Fruit fly (Drosophila melanogaster) whole organism, embryonic: ENCODE measurements around the gene Gcna.

Source experiments
- ATbp ChIP-seq: fragments of 200-800 bp; sonication (Bioruptor generic); optimal IDR thresholded peaks from 2 replicates; lab custom pipeline; 2017; ENCODE audit warnings: missing biosample characterization, mild to moderate bottlenecking, missing genetic modification characterization, missing genetic modification reagents
- Adf1 ChIP-seq: fragments of 200-800 bp; sonication (Bioruptor generic); IDR thresholded peaks from 2 replicates; pipeline ENCODE4 v1.3.6; 2022; ENCODE audit warnings: missing biosample characterization, missing genetic modification characterization
- Aef1 ChIP-seq: fragments of 200-800 bp; sonication (Bioruptor generic); IDR thresholded peaks from 3 replicates; pipeline ENCODE4 v1.3.6; 2022; ENCODE audit warnings: missing biosample characterization, missing genetic modification characterization
- CG10267 ChIP-seq: fragments of 200-800 bp; sonication (Bioruptor generic); optimal IDR thresholded peaks from 2 replicates; lab custom pipeline; 2018; ENCODE audit warnings: missing biosample characterization, mild to moderate bottlenecking, missing genetic modification characterization, moderate library complexity
- CG10274 ChIP-seq: fragments of 200-800 bp; sonication (Bioruptor generic); optimal IDR thresholded peaks from 3 replicates; lab custom pipeline; 2017; ENCODE audit warnings: missing biosample characterization, mild to moderate bottlenecking, missing genetic modification characterization
- CG11398 ChIP-seq: fragments of 200-800 bp; sonication (Bioruptor generic); optimal IDR thresholded peaks from 2 replicates; lab custom pipeline; 2016; ENCODE audit warnings: missing biosample characterization, missing genetic modification characterization
- CG11696 ChIP-seq: fragments of 200-800 bp; sonication (Bioruptor generic); IDR thresholded peaks from 2 replicates; pipeline ENCODE4 v1.3.6; 2022; ENCODE audit warnings: missing biosample characterization, missing genetic modification characterization
- CG12071 ChIP-seq: fragments of 200-800 bp; sonication (Bioruptor generic); optimal IDR thresholded peaks from 3 replicates; lab custom pipeline; 2018; ENCODE audit warnings: missing biosample characterization, mild to moderate bottlenecking, missing genetic modification characterization
- CG17359 ChIP-seq: fragments of 200-800 bp; sonication (Bioruptor generic); optimal IDR thresholded peaks from 3 replicates; lab custom pipeline; 2018; ENCODE audit warnings: missing biosample characterization, mild to moderate bottlenecking, missing genetic modification characterization, moderate library complexity
- CG2202 ChIP-seq: fragments of 200-800 bp; sonication (Bioruptor generic); optimal IDR thresholded peaks from 2 replicates; lab custom pipeline; 2018; ENCODE audit warnings: missing biosample characterization, mild to moderate bottlenecking, missing genetic modification characterization
- CG32532 ChIP-seq: fragments of 200-800 bp; sonication (Bioruptor generic); IDR thresholded peaks from 2 replicates; pipeline ENCODE4 v1.3.6; 2022; ENCODE audit warnings: missing biosample characterization, missing genetic modification characterization
- CG32772 ChIP-seq: fragments of 200-800 bp; sonication (Bioruptor generic); IDR thresholded peaks from 2 replicates; pipeline ENCODE4 v1.3.6; 2022; ENCODE audit warnings: missing biosample characterization, missing genetic modification characterization
- CG34376 ChIP-seq: fragments of 200-800 bp; sonication (Bioruptor generic); optimal IDR thresholded peaks from 2 replicates; lab custom pipeline; 2018; ENCODE audit warnings: missing biosample characterization, mild to moderate bottlenecking, missing genetic modification characterization
- CG3847 ChIP-seq: fragments of 200-800 bp; sonication (Bioruptor generic); IDR thresholded peaks from 2 replicates; pipeline ENCODE4 v1.3.6; 2022; ENCODE audit warnings: missing biosample characterization, missing genetic modification characterization
- CG4360 ChIP-seq: fragments of 200-800 bp; sonication (Bioruptor generic); IDR thresholded peaks from 2 replicates; pipeline ENCODE4 v1.3.6; 2022; ENCODE audit warnings: missing biosample characterization, missing genetic modification characterization
- CG4730 ChIP-seq: fragments of 200-800 bp; sonication (Bioruptor generic); IDR thresholded peaks from 2 replicates; pipeline ENCODE4 v1.3.6; 2022; ENCODE audit warnings: missing biosample characterization, missing genetic modification characterization
- CG7745 ChIP-seq: fragments of 200-800 bp; sonication (Bioruptor generic); optimal IDR thresholded peaks from 2 replicates; lab custom pipeline; 2018; ENCODE audit warnings: missing biosample characterization, mild to moderate bottlenecking, missing genetic modification characterization, moderate library complexity
- CG7786 ChIP-seq: fragments of 200-800 bp; sonication (Bioruptor generic); optimal IDR thresholded peaks from 2 replicates; lab custom pipeline; 2016; ENCODE audit warnings: missing biosample characterization, missing genetic modification characterization
- CG8359 ChIP-seq: fragments of 200-800 bp; sonication (Bioruptor generic); optimal IDR thresholded peaks from 2 replicates; lab custom pipeline; 2017; ENCODE audit warnings: missing biosample characterization, mild to moderate bottlenecking, missing genetic modification characterization, borderline replicate concordance
- CG8478 ChIP-seq: fragments of >200 bp; optimal IDR thresholded peaks from 2 replicates; lab custom pipeline; 2018
- CG9817 ChIP-seq: fragments of 200-800 bp; sonication (Bioruptor generic); optimal IDR thresholded peaks from 2 replicates; lab custom pipeline; 2018; ENCODE audit warnings: missing biosample characterization, mild to moderate bottlenecking, missing genetic modification characterization, moderate library complexity
- ERR ChIP-seq: fragments of 200-800 bp; sonication (Bioruptor generic); optimal IDR thresholded peaks from 2 replicates; lab custom pipeline; 2016; ENCODE audit warnings: missing biosample characterization, missing genetic modification characterization
- Ets65A ChIP-seq: fragments of 200-800 bp; sonication (Bioruptor generic); peaks from one replicate; lab custom pipeline; 2016; ENCODE audit warnings: missing biosample characterization, missing genetic modification characterization
- Hr39 ChIP-seq: fragments of >200 bp; optimal IDR thresholded peaks from 2 replicates; lab custom pipeline; 2017
- MESR4 ChIP-seq: fragments of 200-800 bp; sonication (Bioruptor generic); optimal IDR thresholded peaks from 2 replicates; lab custom pipeline; 2018; ENCODE audit warnings: missing biosample characterization, mild to moderate bottlenecking, missing genetic modification characterization, moderate library complexity
- Meics ChIP-seq: fragments of 200-800 bp; sonication (Bioruptor generic); optimal IDR thresholded peaks from 2 replicates; lab custom pipeline; 2017; ENCODE audit warnings: missing biosample characterization, mild to moderate bottlenecking, missing genetic modification characterization
- Rx ChIP-seq: fragments of 200-800 bp; sonication (Bioruptor generic); IDR thresholded peaks from 2 replicates; pipeline ENCODE4 v1.3.6; 2022; ENCODE audit warnings: missing biosample characterization, missing genetic modification characterization
- Sox100B ChIP-seq: fragments of 200-800 bp; sonication (Bioruptor generic); optimal IDR thresholded peaks from 3 replicates; lab custom pipeline; 2018; ENCODE audit warnings: missing biosample characterization, mild to moderate bottlenecking, missing genetic modification characterization
- Spps ChIP-seq: fragments of 200-800 bp; sonication (Bioruptor generic); optimal IDR thresholded peaks from 2 replicates; lab custom pipeline; 2018; ENCODE audit warnings: missing biosample characterization, mild to moderate bottlenecking, missing genetic modification characterization
- Sry-β ChIP-seq: fragments of 200-800 bp; sonication (Bioruptor generic); optimal IDR thresholded peaks from 2 replicates; lab custom pipeline; 2018; ENCODE audit warnings: missing biosample characterization, mild to moderate bottlenecking, missing genetic modification characterization, moderate library complexity
- Trl ChIP-seq, 3 experiments: fragments of >200 bp in 2 of 3; fragments of 200-800 bp in 1 of 3; sonication (Bioruptor generic) in 1 of 3; optimal IDR thresholded peaks; 2 replicates in 1 of 3; 3 replicates in 2 of 3; lab custom pipeline; 2016 to 2017; ENCODE audit warnings: missing biosample characterization in 1 of 3, missing genetic modification characterization in 1 of 3
- al ChIP-seq: fragments of 200-800 bp; sonication (Bioruptor generic); IDR thresholded peaks from 2 replicates; pipeline ENCODE4 v1.3.6; 2022; ENCODE audit warnings: missing biosample characterization, missing genetic modification characterization
- ap ChIP-seq: fragments of 200-800 bp; sonication (Bioruptor generic); IDR thresholded peaks from 2 replicates; pipeline ENCODE4 v1.3.6; 2022; ENCODE audit warnings: missing biosample characterization, missing genetic modification characterization
- ash1 ChIP-seq: fragments of 200-800 bp; sonication (Bioruptor generic); optimal IDR thresholded peaks from 2 replicates; lab custom pipeline; 2018; ENCODE audit warnings: missing biosample characterization, mild to moderate bottlenecking, missing genetic modification characterization
- cad ChIP-seq: fragments of >200 bp; optimal IDR thresholded peaks from 2 replicates; lab custom pipeline; 2017; ENCODE audit warnings: missing biosample characterization, missing genetic modification characterization
- dan ChIP-seq: fragments of 200-800 bp; sonication (Bioruptor generic); IDR thresholded peaks from 2 replicates; pipeline ENCODE4 v1.3.6; 2022; ENCODE audit warnings: missing biosample characterization, missing genetic modification characterization
- disco-r ChIP-seq: fragments of 200-800 bp; sonication (Bioruptor generic); optimal IDR thresholded peaks from 2 replicates; lab custom pipeline; 2016; ENCODE audit warnings: missing biosample characterization, missing genetic modification characterization
- dm ChIP-seq: fragments of 200-800 bp; sonication (Bioruptor generic); optimal IDR thresholded peaks from 3 replicates; lab custom pipeline; 2016; ENCODE audit warnings: missing biosample characterization, missing genetic modification characterization
- fru ChIP-seq: fragments of >200 bp; optimal IDR thresholded peaks from 2 replicates; lab custom pipeline; 2017
- gcm ChIP-seq: fragments of 200-800 bp; sonication (Bioruptor generic); optimal IDR thresholded peaks from 2 replicates; lab custom pipeline; 2019; ENCODE audit warnings: missing biosample characterization, mild to moderate bottlenecking, missing genetic modification characterization, moderate library complexity
- her ChIP-seq: fragments of 200-800 bp; sonication (Bioruptor generic); optimal IDR thresholded peaks from 2 replicates; lab custom pipeline; 2016; ENCODE audit warnings: missing biosample characterization, missing genetic modification characterization
- hth ChIP-seq: fragments of >200 bp; optimal IDR thresholded peaks from 2 replicates; lab custom pipeline; 2017; ENCODE audit warnings: inconsistent platforms
- org-1 ChIP-seq: fragments of 200-800 bp; sonication (Bioruptor generic); optimal IDR thresholded peaks from 2 replicates; lab custom pipeline; 2017; ENCODE audit warnings: missing biosample characterization, missing genetic modification characterization
- sd ChIP-seq: fragments of 200-800 bp; sonication (Bioruptor generic); optimal IDR thresholded peaks from 3 replicates; lab custom pipeline; 2018; ENCODE audit warnings: missing biosample characterization, mild to moderate bottlenecking, missing genetic modification characterization, moderate library complexity
- slou ChIP-seq: fragments of 200-800 bp; sonication (Bioruptor generic); optimal IDR thresholded peaks from 3 replicates; lab custom pipeline; 2016; ENCODE audit warnings: missing biosample characterization, missing genetic modification characterization
- sob ChIP-seq: fragments of 200-800 bp; sonication (Bioruptor generic); IDR thresholded peaks from 2 replicates; pipeline ENCODE4 v1.3.6; 2022; ENCODE audit warnings: missing biosample characterization, missing genetic modification characterization
- ssp ChIP-seq: fragments of 200-800 bp; sonication (Bioruptor generic); IDR thresholded peaks from 2 replicates; pipeline ENCODE4 v1.3.6; 2022; ENCODE audit warnings: missing biosample characterization, missing genetic modification characterization
- stc ChIP-seq: fragments of 200-800 bp; sonication (Bioruptor generic); IDR thresholded peaks from 2 replicates; pipeline ENCODE4 v1.3.6; 2022; ENCODE audit warnings: missing biosample characterization, missing genetic modification characterization
- tin ChIP-seq: fragments of 200-800 bp; sonication (Bioruptor generic); optimal IDR thresholded peaks from 3 replicates; lab custom pipeline; 2016; ENCODE audit warnings: missing biosample characterization, missing genetic modification characterization
- tll ChIP-seq, 2 experiments: fragments of 200-800 bp in 1 of 2; fragments of >200 bp in 1 of 2; sonication (Bioruptor generic) in 1 of 2; optimal IDR thresholded peaks; 2 replicates each; lab custom pipeline; 2017 to 2019; ENCODE audit warnings: missing biosample characterization in 2 of 2, missing genetic modification characterization in 2 of 2, mild to moderate bottlenecking in 1 of 2, moderate library complexity in 1 of 2
- tx ChIP-seq: fragments of 200-800 bp; sonication (Bioruptor generic); optimal IDR thresholded peaks from 2 replicates; lab custom pipeline; 2016; ENCODE audit warnings: missing biosample characterization, missing genetic modification characterization
- z ChIP-seq: fragments of 200-800 bp; sonication (Bioruptor generic); IDR thresholded peaks from 3 replicates; pipeline ENCODE4 v1.3.6; 2022; ENCODE audit warnings: missing biosample characterization, missing genetic modification characterization
- zen2 ChIP-seq: fragments of 200-800 bp; sonication (Bioruptor generic); IDR thresholded peaks from 3 replicates; pipeline ENCODE4 v1.3.6; 2022; ENCODE audit warnings: missing biosample characterization, missing genetic modification characterization; ENCODE audit not compliant: partially characterized antibody
- zf30C ChIP-seq: fragments of 200-800 bp; sonication (Bioruptor generic); optimal IDR thresholded peaks from 3 replicates; lab custom pipeline; 2018; ENCODE audit warnings: missing biosample characterization, mild to moderate bottlenecking, missing genetic modification characterization

The Gcna gene

DNA sequence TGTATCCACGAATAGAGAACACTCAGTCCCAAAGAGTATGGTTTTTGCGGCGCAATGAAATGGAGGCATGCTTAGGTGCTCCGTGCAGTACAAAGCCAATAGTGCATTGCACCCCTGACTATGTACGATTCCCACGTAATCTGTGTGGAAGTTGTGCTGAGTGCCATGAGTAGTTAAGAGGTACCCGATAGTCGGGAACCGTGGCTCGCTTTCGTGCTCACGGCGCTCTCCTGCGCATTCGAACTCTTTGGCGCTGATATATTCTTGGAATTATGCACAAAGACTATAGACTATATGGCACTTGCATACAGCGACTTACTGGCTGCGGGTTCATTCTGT, 41.1 kb downstream of the Gcna start (continued):
- no peak for TF ChIP-seq tin (GFP tag; lab: Kevin White, UChicago)
- TF ChIP-seq tll (GFP tag; optimal IDR thresholded peaks at IDR 0.05; lab: Kevin White, UChicago), result no peak
- TF ChIP-seq Aef1, result no peak
- no peak for TF ChIP-seq CG4360 (GFP tag; lab: Robert Waterston, UW)
- no peak for TF ChIP-seq zen2
- TF ChIP-seq sob (GFP tag; lab: Robert Waterston, UW), result peak; percentile 48; the same call in 1 of the 2 replicates
- TF ChIP-seq Rx (GFP tag; lab: Robert Waterston, UW), result no peak; the same call in 1 of the 2 replicates
- TF ChIP-seq Adf1 (GFP tag; lab: Robert Waterston, UW), result no peak
- no peak for TF ChIP-seq al (GFP tag; lab: Robert Waterston, UW)
- TF ChIP-seq CG2202 (tag; lab: Kevin White, UChicago), result no peak
- no peak for TF ChIP-seq disco-r
- TF ChIP-seq z, result no peak
- TF ChIP-seq gcm (GFP tag; lab: Kevin White, UChicago), result no peak
- no peak for TF ChIP-seq sd (tag; lab: Kevin White, UChicago)
- peak in 1 of 2 experiments; percentile 3 for TF ChIP-seq Trl (optimal IDR thresholded peaks at IDR 0.05; lab: Kevin White, UChicago)
- no peak for TF ChIP-seq Trl (GFP tag; optimal IDR thresholded peaks at IDR 0.05; lab: Kevin White, UChicago)
- TF ChIP-seq dm, result no peak
- no peak for TF ChIP-seq CG8478
- no peak for TF ChIP-seq dan
- no peak for TF ChIP-seq CG11696 (GFP tag; lab: Robert Waterston, UW)
- no peak for TF ChIP-seq CG7745
- TF ChIP-seq cad (GFP tag; lab: Kevin White, UChicago), result no peak
- no peak for TF ChIP-seq CG34376
- TF ChIP-seq ssp (GFP tag; lab: Robert Waterston, UW), result no peak
- TF ChIP-seq CG9817 (tag; lab: Kevin White, UChicago), result no peak
- no peak for TF ChIP-seq CG3847
- TF ChIP-seq Hr39, result no peak
- no peak for TF ChIP-seq Sox100B (GFP tag; lab: Kevin White, UChicago)
- TF ChIP-seq ATbp (GFP tag; lab: Kevin White, UChicago), result no peak
- peak; percentile 8 for TF ChIP-seq tx (GFP tag; lab: Kevin White, UChicago)
- no peak for TF ChIP-seq CG11398 (GFP tag; lab: Kevin White, UChicago)
- TF ChIP-seq stc (GFP tag; lab: Robert Waterston, UW), result no peak
- no peak for TF ChIP-seq Spps (tag; lab: Kevin White, UChicago)
- no peak for TF ChIP-seq CG10274 (GFP tag; lab: Kevin White, UChicago)
- no peak for TF ChIP-seq zf30C (GFP tag; lab: Kevin White, UChicago)
- TF ChIP-seq fru (lab: Kevin White, UChicago), result no peak
- TF ChIP-seq Sry-β, result no peak
- TF ChIP-seq CG12071 (GFP tag; lab: Kevin White, UChicago), result no peak
- no peak for TF ChIP-seq Meics (GFP tag; lab: Kevin White, UChicago)
- TF ChIP-seq CG4730 (GFP tag; lab: Robert Waterston, UW), result no peak
- TF ChIP-seq ERR (GFP tag; lab: Kevin White, UChicago), result no peak
- no peak for TF ChIP-seq hth
- peak; percentile 32; the same call in 1 of the 2 replicates for TF ChIP-seq CG32772 (GFP tag; lab: Robert Waterston, UW)
- no peak for TF ChIP-seq CG7786 (GFP tag; lab: Kevin White, UChicago)
- TF ChIP-seq org-1 (GFP tag; lab: Kevin White, UChicago), result peak; percentile 4
- no peak for TF ChIP-seq CG10267 (tag; lab: Kevin White, UChicago)
- no peak for TF ChIP-seq her (GFP tag; lab: Kevin White, UChicago)
- no peak for TF ChIP-seq Ets65A (GFP tag; lab: Kevin White, UChicago)
- no peak for TF ChIP-seq CG17359 (tag; lab: Kevin White, UChicago)
- no peak for TF ChIP-seq ap (GFP tag; lab: Robert Waterston, UW)
- TF ChIP-seq CG8359 (GFP tag; lab: Kevin White, UChicago), result no peak
- no peak for TF ChIP-seq slou (GFP tag; lab: Kevin White, UChicago)
- TF ChIP-seq CG32532 (GFP tag; lab: Robert Waterston, UW), result no peak
- no peak for TF ChIP-seq ash1
- TF ChIP-seq MESR4 (GFP tag; lab: Kevin White, UChicago), result no peak
